Fruit fly (Drosophila melanogaster) Kc167 (cell line): ENCODE results near the gene inaE.

Source experiments
- Myc ChIP-seq: fragments of >200 bp; optimal IDR thresholded peaks from 2 replicates; lab custom pipeline; 2017; ENCODE audit warnings: missing external identifiers
- Sin3A ChIP-seq: fragments of >200 bp; optimal IDR thresholded peaks from 2 replicates; lab custom pipeline; 2018; ENCODE audit warnings: missing external identifiers
- h ChIP-seq: fragments of >200 bp; optimal IDR thresholded peaks from 3 replicates; lab custom pipeline; 2018; ENCODE audit warnings: missing external identifiers
- insv ChIP-seq: fragments of >200 bp; optimal IDR thresholded peaks from 3 replicates; lab custom pipeline; 2018; ENCODE audit warnings: missing external identifiers
- psq ChIP-seq: fragments of >200 bp; optimal IDR thresholded peaks from 2 replicates; lab custom pipeline; 2017; ENCODE audit warnings: missing external identifiers
- ttk ChIP-seq: sonication (Bioruptor generic); optimal IDR thresholded peaks from 2 replicates; lab custom pipeline; 2017; ENCODE audit warnings: missing external identifiers

Gene inaE

DNA sequence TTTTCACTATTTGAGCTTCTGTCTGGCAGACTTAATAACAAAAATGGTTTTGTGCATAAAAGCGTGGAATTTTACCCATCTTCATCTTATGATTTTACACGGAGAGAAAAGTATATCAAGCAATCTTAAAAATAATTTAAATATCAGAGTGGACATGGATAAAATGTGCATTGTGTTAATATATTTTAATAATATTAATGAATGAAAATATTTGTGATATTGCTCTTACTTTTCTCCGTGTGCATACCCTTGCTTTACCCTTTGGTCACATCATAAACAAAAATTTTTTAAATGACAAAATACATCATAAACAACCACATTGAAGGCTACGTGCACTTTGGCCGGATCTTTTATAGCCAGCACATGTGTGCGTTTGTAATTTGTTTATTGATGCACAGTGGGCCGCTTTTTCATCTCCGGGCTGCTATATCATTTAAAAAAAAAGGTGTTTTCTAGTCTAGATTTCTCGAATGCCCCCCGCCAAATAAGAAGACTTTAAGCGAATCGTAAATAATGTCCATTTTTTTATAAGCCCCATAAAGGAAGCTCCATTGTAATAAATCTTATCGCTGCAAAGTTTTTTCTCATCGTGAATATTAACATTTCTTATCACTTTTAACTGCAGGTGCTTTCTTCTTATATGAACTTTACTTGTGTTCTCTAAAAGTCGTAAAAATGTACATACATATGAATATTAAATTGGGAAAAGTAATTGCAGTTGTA is 19.0 kb upstream of the inaE start:
- no peak for TF ChIP-seq insv (lab: Kevin White, UChicago)

DNA sequence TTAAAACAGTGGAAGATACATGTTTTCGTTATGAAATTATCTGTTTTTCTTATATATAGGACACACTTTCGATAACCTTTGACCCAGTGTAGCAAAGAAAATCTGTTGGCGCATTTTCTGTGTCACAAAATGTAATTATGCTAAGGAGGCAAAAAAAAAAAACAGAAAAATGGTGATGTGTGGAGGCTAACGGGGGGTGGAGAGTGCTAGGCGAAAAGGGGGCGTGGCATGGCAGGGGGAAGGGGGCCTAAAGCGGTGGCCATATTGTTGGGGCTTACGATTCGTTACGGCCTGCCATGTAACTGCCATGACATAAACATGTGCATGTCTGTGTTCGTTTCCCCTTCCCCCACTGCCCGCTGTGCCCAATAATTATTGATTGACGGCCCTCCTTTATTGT is 18.3 kb upstream of the inaE start:
- TF ChIP-seq h (lab: Kevin White, UChicago) = no peak
- no peak for TF ChIP-seq ttk (lab: Kevin White, UChicago)
- TF ChIP-seq Myc (lab: Kevin White, UChicago) = no peak
- TF ChIP-seq psq (lab: Kevin White, UChicago) = no peak
- TF ChIP-seq insv (lab: Kevin White, UChicago) = no peak

DNA sequence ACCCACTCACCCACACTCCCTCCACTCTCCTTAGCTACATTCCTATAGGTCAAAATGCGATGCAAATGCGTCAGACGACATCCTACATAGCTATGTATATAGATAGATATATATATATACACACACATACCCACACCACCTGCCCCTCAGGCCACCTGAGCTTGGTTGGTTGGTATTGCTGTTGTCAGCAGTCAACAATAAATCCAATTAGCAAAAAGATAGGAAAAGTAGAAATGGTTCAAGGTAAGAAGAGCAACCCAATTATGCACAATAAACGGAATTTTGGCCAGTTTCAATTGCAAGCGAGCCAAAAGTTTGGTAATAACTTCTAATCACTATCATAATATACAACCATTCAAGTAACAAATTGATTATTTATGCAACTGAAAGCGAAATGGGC is 17.0 kb upstream of the inaE start:
- TF ChIP-seq insv (lab: Kevin White, UChicago) = no peak
- no peak for TF ChIP-seq h (lab: Kevin White, UChicago)
- no peak for TF ChIP-seq Myc (lab: Kevin White, UChicago)
- TF ChIP-seq ttk (lab: Kevin White, UChicago) = no peak
- TF ChIP-seq Sin3A (lab: Kevin White, UChicago) = no peak
- TF ChIP-seq psq (lab: Kevin White, UChicago) = no peak

- TF ChIP-seq ttk (lab: Kevin White, UChicago) = no peak
- TF ChIP-seq psq (lab: Kevin White, UChicago) = no peak
- no peak for TF ChIP-seq Sin3A (lab: Kevin White, UChicago)
- no peak for TF ChIP-seq insv (lab: Kevin White, UChicago)
- no peak for TF ChIP-seq h (lab: Kevin White, UChicago)
- no peak for TF ChIP-seq Myc (lab: Kevin White, UChicago)
Measured at dm6 chrX:13770768-13771167, 12.7 kb upstream of the inaE start.

- TF ChIP-seq Myc (lab: Kevin White, UChicago) (no peak), Sin3A (lab: Kevin White, UChicago) (no peak), insv (lab: Kevin White, UChicago) (no peak), h (lab: Kevin White, UChicago) (no peak), psq (lab: Kevin White, UChicago) (no peak), ttk (lab: Kevin White, UChicago) (no peak)
Measured at dm6 chrX:13778568-13778967, 4.9 kb upstream of the inaE start.

- TF ChIP-seq h (lab: Kevin White, UChicago) (no peak), psq (lab: Kevin White, UChicago) (no peak), Myc (lab: Kevin White, UChicago) (no peak), Sin3A (lab: Kevin White, UChicago) (no peak), insv (lab: Kevin White, UChicago) (no peak), ttk (lab: Kevin White, UChicago) (no peak)
Measured at dm6 chrX:13779696-13780095, 3.8 kb upstream of the inaE start.

- TF ChIP-seq ttk (lab: Kevin White, UChicago) = no peak
- no peak for TF ChIP-seq insv (lab: Kevin White, UChicago)
- TF ChIP-seq Sin3A (lab: Kevin White, UChicago) = peak; percentile 11
- no peak for TF ChIP-seq h (lab: Kevin White, UChicago)
- TF ChIP-seq Myc (lab: Kevin White, UChicago) = no peak
- TF ChIP-seq psq (lab: Kevin White, UChicago) = no peak
Measured at dm6 chrX:13781739-13782502, 1.6 kb upstream of the inaE start, which contains the start of the genes CtsB and amrt. Gene CtsB (minus strand): TSS chrX:13782170. Gene amrt (plus strand): TSS chrX:13782459.

dm6 chrX:13783958-13784907 is 719 bp downstream of the inaE start:
- TF ChIP-seq Sin3A (lab: Kevin White, UChicago) (no peak), psq (lab: Kevin White, UChicago) (no peak)

DNA sequence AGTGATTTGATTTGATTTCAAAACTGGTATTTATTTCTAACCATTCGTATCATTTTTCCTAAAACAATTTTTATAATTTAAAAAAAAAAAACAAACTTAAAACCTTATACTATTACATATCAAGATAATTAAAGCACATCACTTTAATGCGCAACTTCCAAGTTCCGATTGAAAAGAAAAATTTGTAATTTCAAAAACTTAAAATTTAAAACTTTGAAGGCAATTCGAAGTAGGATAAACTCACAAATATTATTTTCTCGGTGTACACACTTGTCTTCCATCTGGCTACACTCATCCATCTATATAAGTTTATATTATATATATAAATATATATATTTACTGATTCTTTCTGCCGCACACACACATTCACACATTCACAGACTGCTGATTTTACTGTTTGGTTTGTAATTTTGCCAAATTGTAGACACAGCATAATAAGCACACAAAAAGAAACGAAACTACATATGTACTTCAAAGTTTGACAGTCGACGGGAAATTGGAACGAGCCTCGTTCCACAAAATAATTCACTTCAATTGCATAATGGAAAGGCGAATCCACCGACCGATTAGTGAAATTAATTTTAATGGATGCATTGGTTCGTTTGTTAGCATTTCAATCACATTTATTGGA is 2.6 kb downstream of the inaE start:
- TF ChIP-seq Sin3A (lab: Kevin White, UChicago) (no peak), ttk (lab: Kevin White, UChicago) (no peak), Myc (lab: Kevin White, UChicago) (no peak), insv (lab: Kevin White, UChicago) (no peak), h (lab: Kevin White, UChicago) (no peak), psq (lab: Kevin White, UChicago) (no peak)

dm6 chrX:13787282-13787850 is 3.9 kb downstream of the inaE start:
- TF ChIP-seq ttk (lab: Kevin White, UChicago) (no peak), insv (lab: Kevin White, UChicago) (no peak), h (lab: Kevin White, UChicago) (no peak), psq (lab: Kevin White, UChicago) (no peak), Myc (lab: Kevin White, UChicago) (no peak), Sin3A (lab: Kevin White, UChicago) (no peak)
